Fruit fly (Drosophila melanogaster): ENCODE measurements around the gene CG7523.

The CG7523 gene

DNA sequence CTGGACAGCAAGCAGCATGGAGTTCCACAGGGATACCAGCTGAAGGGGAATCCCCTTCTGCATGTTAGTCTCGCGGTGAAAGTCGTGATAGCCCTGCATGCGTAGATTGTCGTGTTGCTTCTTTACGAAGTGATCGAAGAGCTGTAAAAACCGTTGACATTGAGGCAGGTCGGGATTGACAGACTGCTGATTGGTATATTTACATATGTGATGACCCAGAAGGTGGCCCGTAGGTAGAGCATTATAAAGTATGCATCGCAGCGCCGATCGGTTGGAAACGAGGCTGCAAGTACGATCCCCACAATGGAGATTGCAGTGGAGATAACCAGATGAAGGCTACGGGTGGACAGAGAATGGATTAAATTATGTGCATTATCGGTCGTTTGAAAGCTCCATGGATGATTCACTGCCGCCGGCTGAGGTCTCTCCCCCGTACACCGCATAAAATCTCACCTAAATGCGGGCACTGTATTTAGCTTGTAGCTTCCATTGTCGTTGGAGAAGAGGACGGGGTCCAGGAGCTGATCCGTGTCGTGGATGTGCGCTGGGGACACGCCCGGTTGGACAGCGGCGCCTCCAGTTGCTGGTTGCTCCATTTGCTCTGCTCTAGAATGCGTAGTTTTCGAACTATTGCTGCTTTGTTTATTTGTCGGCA lies 366 bp downstream of the CG7523 start:
- TF ChIP-seq psq (optimal IDR thresholded peaks at IDR 0.05) (no peak), Sin3A (optimal IDR thresholded peaks at IDR 0.05) (no peak), ttk (optimal IDR thresholded peaks at IDR 0.05) (no peak), Myc (optimal IDR thresholded peaks at IDR 0.05) (no peak), insv (optimal IDR thresholded peaks at IDR 0.05) (no peak), h (optimal IDR thresholded peaks at IDR 0.05) (no peak)

DNA sequence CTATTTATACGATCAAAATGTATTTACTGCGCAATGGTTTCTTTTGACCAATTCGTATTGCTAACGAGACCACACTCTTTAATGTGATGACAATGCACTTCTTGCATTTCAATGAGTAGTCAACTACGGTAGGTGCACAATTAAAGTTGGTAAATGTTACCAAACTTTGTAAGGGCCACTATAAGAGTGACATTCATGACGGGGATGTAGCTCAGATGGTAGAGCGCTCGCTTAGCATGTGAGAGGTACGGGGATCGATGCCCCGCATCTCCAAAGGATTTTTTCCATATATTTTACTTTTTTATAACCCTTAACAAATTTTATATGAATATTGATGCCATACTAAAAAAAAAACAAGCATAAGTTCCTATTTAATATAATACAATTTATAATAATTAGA lies 2.7 kb downstream of the CG7523 start:
- TF ChIP-seq Sin3A (optimal IDR thresholded peaks at IDR 0.05) (no peak), psq (optimal IDR thresholded peaks at IDR 0.05) (no peak), Myc (optimal IDR thresholded peaks at IDR 0.05) (no peak), ttk (optimal IDR thresholded peaks at IDR 0.05) (no peak), h (optimal IDR thresholded peaks at IDR 0.05) (no peak), insv (optimal IDR thresholded peaks at IDR 0.05) (no peak)

DNA sequence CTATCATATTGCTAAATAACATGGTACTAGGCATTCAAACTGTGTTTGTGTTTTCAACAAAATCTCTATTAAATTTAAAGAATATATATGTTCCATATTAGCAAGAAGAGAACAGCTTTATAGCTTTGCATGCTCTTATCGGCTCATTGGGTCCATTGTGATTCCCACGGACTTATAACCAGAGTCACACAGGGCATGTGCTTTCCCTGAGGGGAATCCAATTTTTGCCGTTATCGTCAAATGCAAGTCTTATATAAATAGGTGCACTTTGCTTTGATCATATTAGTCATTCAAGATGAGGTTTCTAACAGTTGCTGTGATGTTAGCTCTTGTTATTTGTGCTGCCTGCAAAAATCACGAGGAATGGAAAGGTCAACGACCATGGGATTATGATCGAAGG lies 3.4 kb downstream of the CG7523 start, which contains the start of gene CG45045:
TSS of gene CG45045 (plus strand) at position 294 of the 400 bp plus-strand sequence.
- TF ChIP-seq ttk (optimal IDR thresholded peaks at IDR 0.05) (no peak), insv (optimal IDR thresholded peaks at IDR 0.05) (no peak), Myc (optimal IDR thresholded peaks at IDR 0.05) (no peak), h (optimal IDR thresholded peaks at IDR 0.05) (no peak)

DNA sequence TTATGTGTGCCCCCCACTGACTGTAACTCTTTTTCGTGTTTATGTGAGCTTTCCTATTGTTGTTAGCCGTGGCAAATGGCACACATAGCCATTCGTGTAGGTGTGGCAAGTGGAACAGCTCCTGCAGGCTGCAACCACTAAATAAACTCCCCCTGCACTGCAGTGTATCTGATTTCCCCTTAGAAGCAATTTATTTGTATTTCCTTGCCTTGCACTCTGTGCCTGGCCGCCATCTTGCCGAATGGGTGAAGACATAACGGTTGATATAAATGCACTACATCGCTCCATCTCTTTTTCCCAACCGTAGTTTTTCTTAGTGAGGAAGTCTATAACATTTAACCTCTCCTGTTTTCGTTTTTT lies 3.9 kb downstream of the CG7523 start:
- TF ChIP-seq ttk (optimal IDR thresholded peaks at IDR 0.05), result no peak
- no peak for TF ChIP-seq Myc (optimal IDR thresholded peaks at IDR 0.05)
- no peak for TF ChIP-seq Sin3A (optimal IDR thresholded peaks at IDR 0.05)
- no peak for TF ChIP-seq psq (optimal IDR thresholded peaks at IDR 0.05)
- TF ChIP-seq insv (optimal IDR thresholded peaks at IDR 0.05), result no peak
- no peak for TF ChIP-seq h (optimal IDR thresholded peaks at IDR 0.05)

DNA sequence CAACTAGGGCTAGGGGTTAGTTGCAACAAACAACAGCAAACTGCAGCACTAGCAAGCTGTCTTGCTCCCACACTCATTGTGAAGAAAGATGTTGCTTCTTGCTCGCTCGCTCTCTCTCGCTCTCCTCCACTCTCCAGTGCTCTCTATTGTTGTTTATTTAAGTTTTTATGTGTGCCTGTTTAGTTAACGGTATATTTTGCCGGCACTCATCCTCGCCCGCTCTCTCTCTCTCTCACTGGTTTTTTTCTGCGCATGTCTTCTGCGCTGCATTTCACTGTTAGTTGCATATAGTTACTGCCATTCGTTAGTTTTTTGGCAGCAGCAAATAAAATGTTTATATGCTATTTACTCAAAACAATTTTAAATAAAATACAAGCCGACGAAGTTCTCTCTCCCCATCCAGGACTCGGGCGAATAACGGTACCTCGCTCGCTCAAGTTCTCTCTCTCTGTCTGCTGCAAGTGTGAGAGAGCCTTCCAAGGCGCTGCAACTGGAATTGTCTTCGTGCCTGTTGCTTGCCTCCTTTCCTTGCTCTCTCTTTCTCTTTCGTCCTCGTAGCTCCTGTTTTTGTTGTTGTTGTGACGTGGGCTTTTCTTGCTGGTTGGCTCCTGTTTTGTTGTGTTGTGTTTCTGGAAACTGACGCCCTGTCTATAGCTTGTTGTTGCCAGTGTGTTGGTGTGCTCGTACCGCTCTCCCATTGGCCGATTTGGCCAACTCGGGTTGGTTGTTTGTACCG lies 4.5 kb downstream of the CG7523 start:
- TF ChIP-seq h (optimal IDR thresholded peaks at IDR 0.05) (no peak), psq (optimal IDR thresholded peaks at IDR 0.05) (no peak), Myc (optimal IDR thresholded peaks at IDR 0.05) (no peak), insv (optimal IDR thresholded peaks at IDR 0.05) (no peak), Sin3A (optimal IDR thresholded peaks at IDR 0.05) (no peak), ttk (optimal IDR thresholded peaks at IDR 0.05) (no peak)

DNA sequence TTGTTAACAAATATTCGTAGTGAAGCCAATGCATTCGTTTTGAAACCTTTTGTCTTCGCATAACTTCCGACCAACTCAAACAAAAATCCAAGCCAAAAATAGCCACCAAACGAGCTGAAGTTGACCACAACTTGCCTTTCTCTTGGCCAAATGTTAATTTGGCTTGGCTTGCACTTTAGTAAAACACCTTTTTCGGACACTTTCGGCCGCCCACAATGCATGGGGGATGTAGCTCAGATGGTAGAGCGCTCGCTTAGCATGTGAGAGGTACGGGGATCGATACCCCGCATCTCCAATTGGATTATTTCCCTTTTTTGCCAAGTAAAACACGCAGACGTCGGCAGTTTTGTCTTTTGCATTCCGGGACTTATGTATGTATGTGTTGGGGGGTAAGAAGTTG lies 13.8 kb downstream of the CG7523 start:
- no peak for TF ChIP-seq Myc (optimal IDR thresholded peaks at IDR 0.05)
- no peak for TF ChIP-seq insv (optimal IDR thresholded peaks at IDR 0.05)
- TF ChIP-seq psq (optimal IDR thresholded peaks at IDR 0.05), result no peak
- TF ChIP-seq Sin3A (optimal IDR thresholded peaks at IDR 0.05), result no peak
- no peak for TF ChIP-seq ttk (optimal IDR thresholded peaks at IDR 0.05)
- no peak for TF ChIP-seq h (optimal IDR thresholded peaks at IDR 0.05)

DNA sequence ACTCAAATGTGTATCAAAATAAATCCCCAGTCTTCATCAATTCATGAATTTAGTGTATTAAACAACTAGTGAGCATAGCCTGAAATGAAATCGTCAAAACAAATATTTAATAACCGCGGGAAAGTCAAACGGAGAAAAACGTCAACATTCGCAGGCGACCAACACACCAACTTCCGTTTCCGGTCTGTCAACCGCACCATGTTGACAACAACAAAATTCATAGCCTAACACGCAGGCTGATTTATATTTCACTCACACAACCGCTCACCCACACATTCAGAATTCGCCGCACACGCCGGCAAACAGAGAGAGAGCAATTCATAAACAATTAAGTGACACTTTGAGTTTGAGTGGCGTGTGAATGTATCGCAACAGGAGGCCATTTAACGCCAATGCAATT lies 15.7 kb downstream of the CG7523 start:
- TF ChIP-seq Sin3A (optimal IDR thresholded peaks at IDR 0.05), result no peak
- TF ChIP-seq h (optimal IDR thresholded peaks at IDR 0.05), result no peak
- TF ChIP-seq Myc (optimal IDR thresholded peaks at IDR 0.05), result no peak
- TF ChIP-seq psq (optimal IDR thresholded peaks at IDR 0.05), result no peak
- no peak for TF ChIP-seq ttk (optimal IDR thresholded peaks at IDR 0.05)
- no peak for TF ChIP-seq insv (optimal IDR thresholded peaks at IDR 0.05)

DNA sequence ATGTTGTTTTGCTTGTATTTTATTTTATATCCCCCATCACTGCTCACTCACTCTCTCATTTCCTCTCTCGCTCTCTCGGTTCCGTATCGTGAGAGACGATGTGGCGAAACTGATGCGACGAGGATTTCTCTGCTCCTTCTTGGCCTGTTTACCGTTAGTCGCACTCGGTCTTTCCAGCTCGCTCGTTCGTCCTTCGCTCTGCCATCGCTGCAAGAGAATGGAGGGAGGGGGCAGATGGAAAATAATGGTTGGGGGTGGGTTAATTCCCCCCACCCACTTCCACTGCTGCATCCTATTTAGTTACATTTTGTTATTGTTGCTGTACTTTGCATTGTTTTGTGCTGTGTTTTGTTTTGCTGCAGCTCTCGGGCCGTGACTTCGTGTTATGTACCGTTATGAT lies 16.8 kb downstream of the CG7523 start:
- TF ChIP-seq h (optimal IDR thresholded peaks at IDR 0.05) (no peak), Myc (optimal IDR thresholded peaks at IDR 0.05) (no peak), psq (optimal IDR thresholded peaks at IDR 0.05) (no peak)

DNA sequence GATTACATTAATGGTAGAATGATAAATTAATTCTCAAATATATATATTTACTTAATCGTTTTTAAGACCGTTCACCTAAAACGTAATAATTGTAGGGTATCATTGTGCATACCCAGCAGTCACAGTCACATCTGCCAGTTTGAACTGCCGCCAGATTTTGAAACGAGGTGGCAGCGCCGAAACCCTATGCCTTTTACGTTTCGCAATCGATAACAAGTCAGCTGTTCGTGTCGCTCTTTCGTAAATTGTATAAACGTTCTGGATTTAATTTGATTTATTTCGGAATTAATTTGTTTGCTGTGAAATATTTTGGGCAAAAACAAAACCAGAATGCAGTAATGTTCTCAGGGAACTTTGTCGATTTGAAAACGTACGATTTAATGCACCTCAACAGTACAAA lies 23.3 kb downstream of the CG7523 start, which contains the start of gene CG14322:
TSS of gene CG14322 (plus strand) at position 236 of the 400 bp plus-strand sequence.
- no peak for TF ChIP-seq Sin3A (optimal IDR thresholded peaks at IDR 0.05)
- no peak for TF ChIP-seq insv (optimal IDR thresholded peaks at IDR 0.05)
- no peak for TF ChIP-seq ttk (optimal IDR thresholded peaks at IDR 0.05)
- TF ChIP-seq Myc (optimal IDR thresholded peaks at IDR 0.05), result no peak

DNA sequence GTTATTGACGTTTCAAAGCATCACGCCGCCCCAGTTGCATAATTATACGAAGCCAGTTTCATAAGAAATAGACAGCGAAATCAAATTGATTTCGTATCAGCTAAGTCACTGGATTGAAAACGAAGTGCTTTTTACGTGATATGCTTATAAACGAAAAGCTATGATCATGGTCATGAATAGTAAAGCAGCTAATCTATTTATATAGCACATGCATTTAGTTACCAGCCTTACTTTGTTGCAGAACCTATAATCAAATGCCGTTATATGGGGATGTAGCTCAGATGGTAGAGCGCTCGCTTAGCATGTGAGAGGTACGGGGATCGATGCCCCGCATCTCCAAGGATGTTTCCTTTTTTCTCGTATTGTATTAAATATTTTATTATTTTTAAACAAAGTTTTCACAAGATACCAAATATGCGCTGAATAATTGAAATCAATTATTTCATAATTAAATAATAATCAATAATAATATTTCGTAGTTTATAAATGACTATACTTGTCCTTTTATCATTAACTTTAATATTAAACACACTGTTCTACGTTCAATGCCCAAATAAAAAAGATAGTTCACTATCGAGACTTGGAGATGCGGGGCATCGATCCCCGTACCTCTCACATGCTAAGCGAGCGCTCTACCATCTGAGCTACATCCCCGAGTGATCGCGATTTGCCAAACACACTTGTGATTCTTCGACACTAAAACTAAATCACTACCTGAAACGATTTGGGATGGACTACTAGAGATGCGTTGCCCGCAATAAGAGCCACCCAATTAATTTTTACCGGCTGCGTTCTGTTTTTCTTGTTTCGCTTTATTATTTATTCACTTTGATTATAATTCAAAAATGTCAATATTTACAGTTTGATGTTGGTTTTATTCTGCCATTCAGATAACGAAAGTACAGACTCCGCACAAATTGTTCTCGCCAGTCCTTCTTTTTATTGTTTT lies 24.3 kb downstream of the CG7523 start:
- TF ChIP-seq psq (optimal IDR thresholded peaks at IDR 0.05) (no peak), ttk (optimal IDR thresholded peaks at IDR 0.05) (no peak), h (optimal IDR thresholded peaks at IDR 0.05) (no peak), insv (optimal IDR thresholded peaks at IDR 0.05) (no peak), Sin3A (optimal IDR thresholded peaks at IDR 0.05) (no peak), Myc (optimal IDR thresholded peaks at IDR 0.05) (no peak)

DNA sequence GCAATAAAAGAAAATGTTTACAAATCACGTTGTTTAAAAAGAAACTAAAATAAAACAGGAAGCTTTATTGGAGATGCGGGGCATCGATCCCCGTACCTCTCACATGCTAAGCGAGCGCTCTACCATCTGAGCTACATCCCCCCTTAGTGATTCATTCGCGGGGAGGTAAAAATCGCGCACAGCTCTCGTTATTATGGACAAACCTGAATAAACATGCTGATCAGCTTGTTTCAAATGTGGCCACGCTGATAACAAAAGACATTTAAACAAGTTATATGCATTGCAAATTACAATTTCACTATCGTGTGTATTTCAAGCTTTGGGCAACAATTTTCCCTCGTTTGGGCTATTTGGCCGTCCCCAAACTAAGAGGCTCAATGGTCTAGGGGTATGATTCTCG lies 25.5 kb downstream of the CG7523 start:
- TF ChIP-seq Sin3A (optimal IDR thresholded peaks at IDR 0.05) (no peak), ttk (optimal IDR thresholded peaks at IDR 0.05) (no peak)

DNA sequence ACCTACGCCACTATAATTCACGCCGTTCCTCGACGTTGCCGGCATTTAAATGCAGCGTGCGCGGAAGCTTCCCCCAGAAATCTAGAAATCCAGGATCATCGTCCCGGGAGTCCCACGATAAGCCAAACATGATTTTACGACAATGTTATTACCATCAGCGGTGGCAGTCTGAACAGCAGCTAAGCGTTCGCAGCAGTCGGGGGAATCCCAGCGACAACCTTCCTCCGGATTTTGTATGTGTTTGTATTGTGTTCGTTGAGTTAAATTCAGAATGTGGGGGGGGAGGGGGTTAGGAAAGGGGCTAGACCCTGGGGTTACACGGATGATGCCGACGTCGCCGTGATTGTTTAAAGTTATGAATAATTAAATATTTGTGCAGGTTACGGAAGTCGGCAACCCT lies 26.7 kb downstream of the CG7523 start:
- TF ChIP-seq insv (optimal IDR thresholded peaks at IDR 0.05) (no peak), ttk (optimal IDR thresholded peaks at IDR 0.05) (no peak), psq (optimal IDR thresholded peaks at IDR 0.05) (no peak), h (optimal IDR thresholded peaks at IDR 0.05) (no peak), Sin3A (optimal IDR thresholded peaks at IDR 0.05) (no peak), Myc (optimal IDR thresholded peaks at IDR 0.05) (no peak)
